Worm (Caenorhabditis elegans) whole organism, L2 larva: Measurements from ENCODE around the gene K12H6.9.

Source experiments
- F13H6.1 ChIP-seq: sonication (generic microtip); optimal IDR thresholded peaks from 2 replicates; lab custom pipeline; 2016; ENCODE audit warnings: missing genetic modification characterization, missing compliant biosample characterization
- R02D3.7 ChIP-seq: fragments of 150-350 bp; optimal IDR thresholded peaks from 2 replicates; lab custom pipeline; 2014; ENCODE audit warnings: missing biosample characterization, missing genetic modification characterization
- Y55F3AM.14 ChIP-seq: fragments of 200-800 bp; sonication (Bioruptor generic); optimal IDR thresholded peaks from 2 replicates; lab custom pipeline; 2018; ENCODE audit warnings: mild to moderate bottlenecking, missing genetic modification characterization, missing compliant biosample characterization
- ZK546.5 ChIP-seq: sonication (generic microtip); optimal IDR thresholded peaks from 2 replicates; lab custom pipeline; 2017; ENCODE audit warnings: missing biosample characterization, missing genetic modification characterization
- aly-2 ChIP-seq: fragments of 150-350 bp; optimal IDR thresholded peaks from 2 replicates; lab custom pipeline; 2014; ENCODE audit warnings: missing biosample characterization, missing genetic modification characterization
- ama-1 ChIP-seq: fragments of 150-350 bp; optimal IDR thresholded peaks from 2 replicates; lab custom pipeline; 2018; ENCODE audit warnings: inconsistent platforms
- blmp-1 ChIP-seq: sonication (generic microtip); optimal IDR thresholded peaks from 2 replicates; lab custom pipeline; 2017; ENCODE audit warnings: missing genetic modification characterization, mild to moderate bottlenecking, missing compliant biosample characterization, antibody characterized with exemption, moderate library complexity; ENCODE audit not compliant: insufficient read depth
- ceh-16 ChIP-seq: fragments of 150-350 bp; optimal IDR thresholded peaks from 2 replicates; lab custom pipeline; 2014; ENCODE audit warnings: missing biosample characterization, missing genetic modification characterization
- ceh-82 ChIP-seq: fragments of 150-350 bp; optimal IDR thresholded peaks from 2 replicates; lab custom pipeline; 2014; ENCODE audit warnings: missing biosample characterization, missing genetic modification characterization
- crh-2 ChIP-seq: sonication (generic microtip); optimal IDR thresholded peaks from 2 replicates; lab custom pipeline; 2017; ENCODE audit warnings: missing biosample characterization, missing genetic modification characterization
- dmd-4 ChIP-seq: sonication (generic microtip); optimal IDR thresholded peaks from 2 replicates; lab custom pipeline; 2017; ENCODE audit warnings: missing biosample characterization, missing genetic modification characterization
- elt-3 ChIP-seq: sonication (generic microtip); optimal IDR thresholded peaks from 2 replicates; lab custom pipeline; 2017; ENCODE audit warnings: missing biosample characterization, missing genetic modification characterization
- fos-1 ChIP-seq: fragments of 150-350 bp; optimal IDR thresholded peaks from 2 replicates; lab custom pipeline; 2014; ENCODE audit warnings: missing biosample characterization, missing genetic modification characterization
- gmeb-1 ChIP-seq: fragments of 150-350 bp; optimal IDR thresholded peaks from 2 replicates; lab custom pipeline; 2014; ENCODE audit warnings: missing biosample characterization, missing genetic modification characterization
- lin-11 ChIP-seq: fragments of 150-350 bp; sonication (generic microtip); optimal IDR thresholded peaks from 2 replicates; lab custom pipeline; 2014; ENCODE audit warnings: missing biosample characterization, missing genetic modification characterization, inconsistent platforms, mixed read lengths
- lin-39 ChIP-seq: fragments of 150-350 bp; optimal IDR thresholded peaks from 2 replicates; lab custom pipeline; 2014; ENCODE audit warnings: missing biosample characterization, missing genetic modification reagents, missing genetic modification characterization
- lsy-2 ChIP-seq, 2 experiments: fragments of 150-350 bp in 1 of 2; sonication (generic microtip) in 1 of 2; optimal IDR thresholded peaks; 2 replicates each; lab custom pipeline; 2014 to 2017; ENCODE audit warnings: missing biosample characterization in 2 of 2, missing genetic modification characterization in 2 of 2
- mab-5 ChIP-seq: fragments of 150-350 bp; optimal IDR thresholded peaks from 2 replicates; lab custom pipeline; 2014; ENCODE audit warnings: missing biosample characterization, missing genetic modification characterization
- mbf-1 ChIP-seq: sonication (generic microtip); optimal IDR thresholded peaks from 2 replicates; lab custom pipeline; 2017; ENCODE audit warnings: missing biosample characterization, missing genetic modification characterization
- mdl-1 ChIP-seq, 2 experiments: fragments of 150-350 bp in 1 of 2; sonication (generic microtip) in 1 of 2; optimal IDR thresholded peaks; 2 replicates each; lab custom pipeline; 2017; ENCODE audit warnings: missing biosample characterization in 2 of 2, missing genetic modification characterization in 2 of 2
- nhr-10 ChIP-seq: sonication (generic microtip); optimal IDR thresholded peaks from 2 replicates; lab custom pipeline; 2017; ENCODE audit warnings: missing biosample characterization, missing genetic modification characterization
- nhr-11 ChIP-seq: fragments of 150-350 bp; optimal IDR thresholded peaks from 2 replicates; lab custom pipeline; 2014; ENCODE audit warnings: missing biosample characterization, missing genetic modification characterization
- nhr-12 ChIP-seq: fragments of 150-350 bp; optimal IDR thresholded peaks from 2 replicates; lab custom pipeline; 2014; ENCODE audit warnings: missing biosample characterization, missing genetic modification characterization
- nhr-129 ChIP-seq: fragments of 150-350 bp; optimal IDR thresholded peaks from 2 replicates; lab custom pipeline; 2014; ENCODE audit warnings: missing biosample characterization, missing genetic modification characterization
- nhr-21 ChIP-seq: fragments of 150-350 bp; optimal IDR thresholded peaks from 2 replicates; lab custom pipeline; 2014; ENCODE audit warnings: missing biosample characterization, missing genetic modification characterization
- nhr-23 ChIP-seq: fragments of 150-350 bp; optimal IDR thresholded peaks from 2 replicates; lab custom pipeline; 2014; ENCODE audit warnings: missing biosample characterization, missing genetic modification reagents, missing genetic modification characterization
- nhr-237 ChIP-seq: fragments of 150-350 bp; optimal IDR thresholded peaks from 2 replicates; lab custom pipeline; 2014; ENCODE audit warnings: missing biosample characterization, missing genetic modification characterization
- nhr-25 ChIP-seq: fragments of 150-350 bp; sonication (generic microtip); optimal IDR thresholded peaks from 3 replicates; lab custom pipeline; 2014; ENCODE audit warnings: missing biosample characterization, missing genetic modification characterization
- nhr-6 ChIP-seq: fragments of 150-350 bp; optimal IDR thresholded peaks from 2 replicates; lab custom pipeline; 2014; ENCODE audit warnings: missing biosample characterization, missing genetic modification characterization
- nhr-77 ChIP-seq: fragments of 150-350 bp; optimal IDR thresholded peaks from 2 replicates; lab custom pipeline; 2014; ENCODE audit warnings: missing biosample characterization, missing genetic modification characterization
- peb-1 ChIP-seq: fragments of 150-350 bp; optimal IDR thresholded peaks from 2 replicates; lab custom pipeline; 2014; ENCODE audit warnings: missing biosample characterization, missing genetic modification characterization
- sem-4 ChIP-seq: fragments of 150-350 bp; optimal IDR thresholded peaks from 2 replicates; lab custom pipeline; 2014; ENCODE audit warnings: missing biosample characterization, missing genetic modification reagents, missing genetic modification characterization
- skn-1 ChIP-seq: sonication (generic microtip); optimal IDR thresholded peaks from 2 replicates; lab custom pipeline; 2017; ENCODE audit warnings: missing biosample characterization, missing genetic modification characterization
- sma-3 ChIP-seq: sonication (generic microtip); optimal IDR thresholded peaks from 2 replicates; lab custom pipeline; 2016; ENCODE audit warnings: missing genetic modification reagents, missing genetic modification characterization, missing compliant biosample characterization
- sma-9 ChIP-seq, 2 experiments: fragments of 150-350 bp in 1 of 2; sonication (generic microtip) in 1 of 2; optimal IDR thresholded peaks; 2 replicates each; lab custom pipeline; 2014 to 2016; ENCODE audit warnings: missing genetic modification characterization in 2 of 2, mild to moderate bottlenecking in 1 of 2, missing biosample characterization in 1 of 2, missing compliant biosample characterization in 1 of 2, missing genetic modification reagents in 1 of 2, moderate library complexity in 1 of 2
- snpc-4 ChIP-seq: fragments of 150-350 bp; optimal IDR thresholded peaks from 2 replicates; lab custom pipeline; 2014; ENCODE audit warnings: missing biosample characterization, missing genetic modification characterization
- unc-39 ChIP-seq: fragments of 150-350 bp; optimal IDR thresholded peaks from 2 replicates; lab custom pipeline; 2014; ENCODE audit warnings: missing biosample characterization, missing genetic modification characterization
- unc-55 ChIP-seq: fragments of 150-350 bp; sonication (generic microtip); optimal IDR thresholded peaks from 3 replicates; lab custom pipeline; 2014; ENCODE audit warnings: missing biosample characterization, missing genetic modification reagents, missing genetic modification characterization
- unc-62 ChIP-seq: fragments of 150-350 bp; optimal IDR thresholded peaks from 2 replicates; lab custom pipeline; 2014; ENCODE audit warnings: missing biosample characterization, missing genetic modification reagents, missing genetic modification characterization
- zag-1 ChIP-seq: fragments of 150-350 bp; optimal IDR thresholded peaks from 2 replicates; lab custom pipeline; 2014; ENCODE audit warnings: missing biosample characterization, missing genetic modification characterization
- ztf-1 ChIP-seq: fragments of 200-800 bp; sonication (Bioruptor generic); conservative IDR thresholded peaks from 2 replicates; pipeline ENCODE4 v1.3.6; 2022; ENCODE audit warnings: missing genetic modification characterization, missing compliant biosample characterization
- ztf-11 ChIP-seq: sonication (generic microtip); optimal IDR thresholded peaks from 2 replicates; lab custom pipeline; 2017; ENCODE audit warnings: missing biosample characterization, missing genetic modification characterization
- ztf-4 ChIP-seq: fragments of 150-350 bp; optimal IDR thresholded peaks from 2 replicates; lab custom pipeline; 2014; ENCODE audit warnings: missing biosample characterization, missing genetic modification characterization

The K12H6.9 gene

ce11 chrII:2826073-2826472 lies 1.9 kb downstream of the K12H6.9 start, which contains the start of gene K12H6.5:
TSS of gene K12H6.5 (minus strand) at chrII:2826173.
- TF ChIP-seq zag-1 (no peak), nhr-11 (tag; lab: Kevin White, UChicago) (no peak), R02D3.7 (tag; lab: Kevin White, UChicago) (no peak), ztf-1 (GFP tag; lab: Robert Waterston, UW) (no peak), unc-39 (tag; lab: Kevin White, UChicago) (no peak), dmd-4 (no peak), nhr-77 (tag; lab: Kevin White, UChicago) (no peak), ama-1 (lab: Kevin White, UChicago) (no peak), sma-3 (GFP tag; lab: Kevin White, UChicago) (no peak), peb-1 (no peak), aly-2 (no peak), blmp-1 (no peak), unc-55 (no peak), fos-1 (tag; lab: Kevin White, UChicago) (no peak), nhr-21 (tag; lab: Kevin White, UChicago) (no peak), crh-2 (no peak), mab-5 (tag; lab: Kevin White, UChicago) (no peak)
- TF ChIP-seq, all 48 proteins: peak for 0

ce11 chrII:2827859-2828403 lies 3.7 kb downstream of the K12H6.9 start, which contains the start of gene K12H6.8:
TSS of gene K12H6.8 (plus strand) at chrII:2827896.
- TF ChIP-seq sma-9 (GFP tag; optimal IDR thresholded peaks at IDR 0.05; lab: Kevin White, UChicago) (no peak), sma-9 (tag; optimal IDR thresholded peaks at IDR 0.05; lab: Kevin White, UChicago) (no peak), unc-62 (no peak), ztf-11 (tag; lab: Kevin White, UChicago) (no peak), mbf-1 (tag; lab: Kevin White, UChicago) (no peak), lin-11 (tag; lab: Kevin White, UChicago) (no peak), sem-4 (tag; lab: Kevin White, UChicago) (no peak), nhr-77 (tag; lab: Kevin White, UChicago) (no peak), ztf-4 (tag; lab: Kevin White, UChicago) (no peak), skn-1 (no peak)

- TF ChIP-seq aly-2 (no peak), dmd-4 (no peak), crh-2 (no peak), Y55F3AM.14 (GFP tag; lab: Kevin White, UChicago) (no peak), F13H6.1 (tag; lab: Kevin White, UChicago) (no peak), ceh-82 (tag; lab: Kevin White, UChicago) (no peak), lin-39 (tag; lab: Kevin White, UChicago) (no peak), mdl-1 (tag; optimal IDR thresholded peaks at IDR 0.05; lab: Kevin White, UChicago) (no peak), elt-3 (tag; lab: Kevin White, UChicago) (no peak), nhr-25 (tag; lab: Kevin White, UChicago) (no peak), gmeb-1 (tag; lab: Kevin White, UChicago) (no peak), nhr-237 (tag; lab: Kevin White, UChicago) (no peak), ceh-16 (tag; lab: Kevin White, UChicago) (no peak), ZK546.5 (no peak), lsy-2 (tag; optimal IDR thresholded peaks at IDR 0.05; lab: Kevin White, UChicago) (no peak), nhr-12 (tag; lab: Kevin White, UChicago) (no peak), sem-4 (tag; lab: Kevin White, UChicago) (no peak)
Observed at ce11 chrII:2829482-2829881, 5.3 kb downstream of the K12H6.9 start.

- no peak for TF ChIP-seq snpc-4
- TF ChIP-seq skn-1, result no peak
- TF ChIP-seq sma-9 (GFP tag; optimal IDR thresholded peaks at IDR 0.05; lab: Kevin White, UChicago), result no peak
- no peak for TF ChIP-seq sma-9 (tag; optimal IDR thresholded peaks at IDR 0.05; lab: Kevin White, UChicago)
- no peak for TF ChIP-seq unc-39 (tag; lab: Kevin White, UChicago)
- TF ChIP-seq nhr-77 (tag; lab: Kevin White, UChicago), result no peak
- no peak for TF ChIP-seq mdl-1 (tag; optimal IDR thresholded peaks at IDR 0.05; lab: Kevin White, UChicago)
- TF ChIP-seq ama-1 (lab: Kevin White, UChicago), result no peak
- TF ChIP-seq nhr-6 (tag; lab: Kevin White, UChicago), result no peak
- no peak for TF ChIP-seq ceh-16 (tag; lab: Kevin White, UChicago)
- TF ChIP-seq Y55F3AM.14 (GFP tag; lab: Kevin White, UChicago), result no peak
- TF ChIP-seq mab-5 (tag; lab: Kevin White, UChicago), result no peak
- no peak for TF ChIP-seq gmeb-1 (tag; lab: Kevin White, UChicago)
- no peak for TF ChIP-seq ZK546.5
- no peak for TF ChIP-seq nhr-237 (tag; lab: Kevin White, UChicago)
- TF ChIP-seq nhr-23, result no peak
- TF ChIP-seq nhr-21 (tag; lab: Kevin White, UChicago), result no peak
- TF ChIP-seq nhr-10 (tag; lab: Kevin White, UChicago), result no peak
- no peak for TF ChIP-seq ztf-1 (GFP tag; lab: Robert Waterston, UW)
- no peak for TF ChIP-seq nhr-129 (tag; lab: Kevin White, UChicago)
- no peak for TF ChIP-seq mbf-1 (tag; lab: Kevin White, UChicago)
- TF ChIP-seq, all 48 proteins: peak for 0
Observed at ce11 chrII:2830144-2830543, 5.9 kb downstream of the K12H6.9 start.
